Worm (Caenorhabditis elegans) whole organism, L2 larva: ENCODE measurements around the gene cpna-2.

Source experiments
- F13H6.1 ChIP-seq: sonication (generic microtip); optimal IDR thresholded peaks from 2 replicates; lab custom pipeline; 2016; ENCODE audit warnings: missing genetic modification characterization, missing compliant biosample characterization
- ZK546.5 ChIP-seq: sonication (generic microtip); optimal IDR thresholded peaks from 2 replicates; lab custom pipeline; 2017; ENCODE audit warnings: missing biosample characterization, missing genetic modification characterization
- blmp-1 ChIP-seq: sonication (generic microtip); optimal IDR thresholded peaks from 2 replicates; lab custom pipeline; 2017; ENCODE audit warnings: missing genetic modification characterization, mild to moderate bottlenecking, missing compliant biosample characterization, antibody characterized with exemption, moderate library complexity; ENCODE audit not compliant: insufficient read depth
- ceh-82 ChIP-seq: fragments of 150-350 bp; optimal IDR thresholded peaks from 2 replicates; lab custom pipeline; 2014; ENCODE audit warnings: missing biosample characterization, missing genetic modification characterization
- lin-39 ChIP-seq: fragments of 150-350 bp; optimal IDR thresholded peaks from 2 replicates; lab custom pipeline; 2014; ENCODE audit warnings: missing biosample characterization, missing genetic modification reagents, missing genetic modification characterization
- nhr-11 ChIP-seq: fragments of 150-350 bp; optimal IDR thresholded peaks from 2 replicates; lab custom pipeline; 2014; ENCODE audit warnings: missing biosample characterization, missing genetic modification characterization
- nhr-12 ChIP-seq: fragments of 150-350 bp; optimal IDR thresholded peaks from 2 replicates; lab custom pipeline; 2014; ENCODE audit warnings: missing biosample characterization, missing genetic modification characterization
- nhr-129 ChIP-seq: fragments of 150-350 bp; optimal IDR thresholded peaks from 2 replicates; lab custom pipeline; 2014; ENCODE audit warnings: missing biosample characterization, missing genetic modification characterization
- skn-1 ChIP-seq: sonication (generic microtip); optimal IDR thresholded peaks from 2 replicates; lab custom pipeline; 2017; ENCODE audit warnings: missing biosample characterization, missing genetic modification characterization
- sma-9 ChIP-seq, 2 experiments: fragments of 150-350 bp in 1 of 2; sonication (generic microtip) in 1 of 2; optimal IDR thresholded peaks; 2 replicates each; lab custom pipeline; 2014 to 2016; ENCODE audit warnings: missing genetic modification characterization in 2 of 2, mild to moderate bottlenecking in 1 of 2, missing biosample characterization in 1 of 2, missing compliant biosample characterization in 1 of 2, missing genetic modification reagents in 1 of 2, moderate library complexity in 1 of 2
- unc-39 ChIP-seq: fragments of 150-350 bp; optimal IDR thresholded peaks from 2 replicates; lab custom pipeline; 2014; ENCODE audit warnings: missing biosample characterization, missing genetic modification characterization

DNA sequence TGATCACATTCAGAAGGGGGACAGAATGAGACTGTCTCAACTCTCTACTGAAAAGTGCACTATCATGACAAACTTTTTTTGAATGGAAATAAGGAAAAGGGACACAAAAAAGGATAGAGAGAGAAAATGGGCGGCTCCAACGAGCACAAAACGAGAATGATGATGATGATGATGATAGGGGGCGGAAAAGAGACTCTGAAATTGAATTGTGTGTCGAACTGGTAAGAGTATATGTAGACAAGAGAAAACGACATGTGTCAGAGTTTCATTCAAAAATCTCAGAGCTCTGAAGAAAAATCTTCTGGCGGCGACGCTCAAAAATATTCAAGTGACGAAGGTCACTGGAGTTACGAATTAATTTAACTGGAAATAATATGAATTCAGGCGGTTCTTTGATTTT lies 70.6 kb downstream of the cpna-2 start:
- TF ChIP-seq sma-9 (GFP tag; optimal IDR thresholded peaks at IDR 0.05; lab: Kevin White, UChicago), result no peak
- TF ChIP-seq sma-9 (tag; optimal IDR thresholded peaks at IDR 0.05; lab: Kevin White, UChicago), result no peak
- TF ChIP-seq skn-1 (tag; lab: Kevin White, UChicago), result no peak
- TF ChIP-seq ZK546.5 (tag; lab: Kevin White, UChicago), result no peak
- no peak for TF ChIP-seq ceh-82 (tag; lab: Kevin White, UChicago)
- no peak for TF ChIP-seq lin-39 (tag; lab: Kevin White, UChicago)
- TF ChIP-seq nhr-11 (tag; lab: Kevin White, UChicago), result no peak
- no peak for TF ChIP-seq F13H6.1
- no peak for TF ChIP-seq nhr-12 (tag; lab: Kevin White, UChicago)
- TF ChIP-seq unc-39 (tag; lab: Kevin White, UChicago), result no peak
- no peak for TF ChIP-seq blmp-1
- no peak for TF ChIP-seq nhr-129 (tag; lab: Kevin White, UChicago)
